Fruit fly (Drosophila melanogaster): Measurements from ENCODE around the gene CG17343.

DNA sequence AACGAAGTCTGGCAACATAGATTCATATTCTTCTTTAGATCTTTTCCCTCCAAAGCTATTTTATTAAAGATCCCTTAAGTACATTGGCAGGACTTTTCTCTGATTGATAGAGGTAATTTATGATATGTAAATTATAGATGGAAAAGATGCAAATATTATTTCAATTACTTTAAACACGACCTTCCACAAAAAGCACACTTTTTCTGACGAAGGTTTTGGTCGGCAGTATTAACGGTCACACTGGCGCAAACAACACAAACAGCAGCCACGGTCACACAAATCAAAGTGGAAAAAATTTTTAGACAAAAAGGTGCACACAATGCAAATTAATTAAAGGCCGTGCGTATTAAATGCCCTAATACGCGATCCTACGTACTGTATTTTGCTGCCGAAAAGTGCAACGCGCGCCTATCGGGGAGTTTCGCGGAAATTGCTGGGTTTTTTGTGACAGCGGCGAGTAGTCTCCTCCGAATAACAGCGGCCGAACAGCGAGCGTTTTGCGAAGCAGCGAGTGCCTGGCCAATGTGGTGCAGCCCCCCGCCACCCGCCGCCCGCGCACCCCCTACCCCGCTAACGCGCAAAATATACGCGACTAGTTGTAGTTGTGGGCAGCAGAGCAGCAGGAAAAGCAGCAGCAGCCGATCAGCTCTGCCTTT, 10.7 kb upstream of the CG17343 start, which contains the start of gene CG10492:
- TF ChIP-seq psq (optimal IDR thresholded peaks at IDR 0.05), result no peak
- no peak for TF ChIP-seq ttk (optimal IDR thresholded peaks at IDR 0.05)
- no peak for TF ChIP-seq h (optimal IDR thresholded peaks at IDR 0.05)
